Fruit fly (Drosophila melanogaster) whole organism, prepupa: ENCODE data around the gene CG6465.

ENCODE experiments used
- Blimp-1 ChIP-seq: fragments of 200-800 bp; sonication (Bioruptor generic); optimal IDR thresholded peaks from 3 replicates; lab custom pipeline; 2017; ENCODE audit warnings: missing biosample characterization, missing genetic modification characterization, mild to moderate bottlenecking, moderate library complexity, missing genetic modification reagents
- CG31627 ChIP-seq: fragments of 200-800 bp; sonication (Bioruptor generic); optimal IDR thresholded peaks from 3 replicates; lab custom pipeline; 2016; ENCODE audit warnings: missing biosample characterization, missing genetic modification characterization
- CG6854 ChIP-seq: fragments of 200-800 bp; sonication (Bioruptor generic); optimal IDR thresholded peaks from 2 replicates; lab custom pipeline; 2017; ENCODE audit warnings: missing biosample characterization, mild to moderate bottlenecking, missing genetic modification characterization
- CG8632 ChIP-seq: fragments of 200-800 bp; sonication (Bioruptor generic); optimal IDR thresholded peaks from 3 replicates; lab custom pipeline; 2016; ENCODE audit warnings: missing biosample characterization, missing genetic modification characterization
- Eip75B ChIP-seq: fragments of 200-800 bp; sonication (Bioruptor generic); optimal IDR thresholded peaks from 3 replicates; lab custom pipeline; 2016; ENCODE audit warnings: missing biosample characterization, missing genetic modification characterization
- Lpt ChIP-seq: fragments of 200-800 bp; sonication (Bioruptor generic); optimal IDR thresholded peaks from 3 replicates; lab custom pipeline; 2016; ENCODE audit warnings: missing biosample characterization, missing genetic modification characterization
- Smox ChIP-seq: fragments of 200-800 bp; sonication (Bioruptor generic); optimal IDR thresholded peaks from 3 replicates; lab custom pipeline; 2016; ENCODE audit warnings: missing biosample characterization, missing genetic modification characterization
- Sox102F ChIP-seq: fragments of 200-800 bp; sonication (Bioruptor generic); optimal IDR thresholded peaks from 2 replicates; lab custom pipeline; 2016; ENCODE audit warnings: missing biosample characterization, mild to moderate bottlenecking, missing genetic modification characterization
- acj6 ChIP-seq: fragments of 200-800 bp; sonication (Bioruptor generic); optimal IDR thresholded peaks from 3 replicates; lab custom pipeline; 2016; ENCODE audit warnings: missing biosample characterization, missing genetic modification characterization
- dsx ChIP-seq: fragments of 200-800 bp; optimal IDR thresholded peaks from 3 replicates; lab custom pipeline; 2019; ENCODE audit warnings: missing biosample characterization, mild to moderate bottlenecking, missing genetic modification characterization, moderate library complexity; ENCODE audit not compliant: poor library complexity, severe bottlenecking
- ss ChIP-seq, 2 experiments: fragments of 200-800 bp; sonication (Bioruptor generic); optimal IDR thresholded peaks; 2 replicates in 1 of 2; 3 replicates in 1 of 2; lab custom pipeline; 2017 to 2018; ENCODE audit warnings: mild to moderate bottlenecking in 2 of 2, missing biosample characterization in 2 of 2, missing genetic modification characterization in 2 of 2, moderate library complexity in 1 of 2
- svp ChIP-seq: fragments of 200-800 bp; sonication (Bioruptor generic); peaks from one replicate; lab custom pipeline; 2016; ENCODE audit warnings: missing biosample characterization, missing genetic modification characterization

DNA sequence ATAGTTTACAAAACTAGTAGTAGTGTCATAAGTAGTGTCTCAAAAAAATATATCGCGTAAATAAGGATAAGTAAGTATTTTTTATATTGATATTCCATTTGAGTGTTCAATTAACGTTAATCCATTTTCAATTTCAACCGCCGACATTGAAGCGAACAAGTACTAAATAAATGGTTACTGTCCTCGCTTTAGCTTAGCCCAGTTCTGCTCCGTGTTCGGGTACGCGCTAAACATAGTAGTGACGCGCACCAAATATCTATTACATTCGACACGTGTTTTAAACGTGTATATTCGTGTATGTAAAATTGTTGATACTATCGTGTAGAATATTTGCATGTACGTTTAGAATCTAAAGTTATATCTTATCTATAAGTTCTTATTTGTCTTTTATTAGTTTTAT, 1.9 kb downstream of the CG6465 start:
- TF ChIP-seq dsx (GFP tag; lab: Kevin White, UChicago) (no peak), Lpt (GFP tag; lab: Kevin White, UChicago) (no peak), CG6854 (no peak), Blimp-1 (GFP tag; lab: Kevin White, UChicago) (no peak), acj6 (GFP tag; lab: Kevin White, UChicago) (no peak), CG31627 (GFP tag; lab: Kevin White, UChicago) (peak; percentile 1), Sox102F (no peak), svp (no peak), Smox (no peak), ss (GFP tag; optimal IDR thresholded peaks at IDR 0.05; lab: Kevin White, UChicago) (no peak), Eip75B (GFP tag; lab: Kevin White, UChicago) (no peak), CG8632 (no peak)
